Fruit fly (Drosophila melanogaster): ENCODE measurements around the gene Kah.

Gene Kah

DNA sequence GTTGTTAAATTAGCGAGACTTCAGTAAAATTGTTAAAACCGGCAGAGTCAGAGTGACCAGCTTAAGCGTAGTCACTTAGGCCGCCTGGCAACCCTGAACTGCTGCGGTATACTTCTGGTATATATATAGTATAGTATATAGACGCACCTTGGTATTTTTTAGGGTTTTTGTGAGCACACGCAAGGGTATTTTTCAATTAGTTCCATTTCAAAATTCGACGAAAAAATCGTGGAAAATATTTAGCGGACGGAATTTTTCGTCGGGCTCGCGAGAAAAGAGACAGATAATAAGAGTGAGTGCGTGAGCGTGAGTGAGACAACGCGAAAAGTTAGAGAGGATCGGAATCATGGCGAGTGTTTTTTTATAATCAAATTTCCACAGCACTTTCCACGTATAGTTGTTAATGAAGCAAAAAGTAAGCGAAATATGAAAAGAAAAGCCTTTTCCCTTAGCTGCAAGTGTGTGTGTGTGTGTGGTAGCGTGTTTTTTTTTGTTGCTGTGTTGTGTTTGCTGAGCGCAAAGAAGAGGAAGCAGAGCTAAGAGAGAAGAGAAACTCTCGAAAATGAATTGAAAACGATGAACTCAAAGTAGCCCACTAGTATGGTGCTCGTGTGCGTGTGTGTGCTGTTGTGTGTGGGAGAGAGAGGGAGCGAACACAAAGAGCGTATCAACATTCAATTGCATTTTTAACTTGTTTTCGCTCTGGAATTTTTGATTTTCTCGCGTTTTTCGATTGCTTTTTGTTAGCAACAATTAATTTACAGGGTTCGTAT, 46.0 kb downstream of the Kah start, which contains the start of the genes Cypl and Hipk:
Cypl (minus strand) TSS at position 69 of the 773 bp plus-strand sequence.
Hipk (plus strand) TSS at position 198 of the 773 bp plus-strand sequence.
- TF ChIP-seq kay (GFP tag; ENCODE audit: borderline replicate concordance) (no peak), CG12768 (GFP tag; optimal IDR thresholded peaks at IDR 0.05) (peak; percentile 46), CG5204 (GFP tag; optimal IDR thresholded peaks at IDR 0.05) (no peak), CG11617 (GFP tag; optimal IDR thresholded peaks at IDR 0.05) (peak; percentile 76), cnc (optimal IDR thresholded peaks at IDR 0.05) (no peak), Hr96 (GFP tag; optimal IDR thresholded peaks at IDR 0.05) (peak; percentile 15), CG7045 (GFP tag; optimal IDR thresholded peaks at IDR 0.05) (no peak), CG33017 (tag; optimal IDR thresholded peaks at IDR 0.05) (peak; percentile 26), tj (GFP tag; optimal IDR thresholded peaks at IDR 0.05) (peak; percentile 61), CG14711 (tag; optimal IDR thresholded peaks at IDR 0.05) (peak; percentile 93), cic (GFP tag; optimal IDR thresholded peaks at IDR 0.05) (peak; percentile 79), Clk (GFP tag; optimal IDR thresholded peaks at IDR 0.05) (no peak), Crg-1 (GFP tag; optimal IDR thresholded peaks at IDR 0.05) (peak; percentile 64), CG1620 (GFP tag; optimal IDR thresholded peaks at IDR 0.05) (no peak), ovo (GFP tag; optimal IDR thresholded peaks at IDR 0.05) (no peak), Mnt (GFP tag; optimal IDR thresholded peaks at IDR 0.05) (peak; percentile 85), CG7101 (tag; optimal IDR thresholded peaks at IDR 0.05) (peak; percentile 61), bab1 (GFP tag; optimal IDR thresholded peaks at IDR 0.05) (peak; percentile 72), toe (GFP tag; optimal IDR thresholded peaks at IDR 0.05) (no peak), pad (GFP tag; optimal IDR thresholded peaks at IDR 0.05) (peak; percentile 34)

DNA sequence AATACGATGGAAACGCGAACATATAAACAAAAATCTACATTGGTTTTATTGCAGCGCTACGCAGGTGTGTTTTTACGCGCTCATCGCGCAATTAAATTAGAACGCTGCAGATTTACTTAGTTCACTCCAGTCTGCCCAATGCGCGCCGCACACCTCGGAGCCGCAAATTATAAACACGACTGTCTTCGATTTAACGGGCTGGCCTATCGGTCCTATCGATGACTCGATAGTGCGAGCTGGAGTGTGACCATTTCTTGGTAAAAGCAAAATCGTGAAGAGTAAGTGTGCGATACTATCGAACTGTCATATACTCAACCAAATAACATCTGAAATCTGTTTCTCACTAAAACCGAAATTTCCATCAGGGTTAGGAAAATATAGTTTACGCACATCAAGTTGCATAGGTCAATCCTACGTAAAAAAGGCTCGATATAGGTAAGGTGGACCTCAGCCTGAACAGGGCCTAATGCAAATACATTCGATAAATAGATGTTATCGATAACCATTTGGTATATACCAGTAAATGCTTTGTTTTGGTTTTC, 48.6 kb downstream of the Kah start, which contains the start of the genes klar and BORCS6:
klar (minus strand) TSS at position 183 of the 542 bp plus-strand sequence.
BORCS6 (plus strand) TSS at position 420 of the 542 bp plus-strand sequence.
- TF ChIP-seq CG11617 (GFP tag; optimal IDR thresholded peaks at IDR 0.05) = peak; percentile 14
- TF ChIP-seq Crg-1 (GFP tag; optimal IDR thresholded peaks at IDR 0.05) = no peak
- TF ChIP-seq Hr96 (GFP tag; optimal IDR thresholded peaks at IDR 0.05) = peak; percentile 78
- TF ChIP-seq toe (GFP tag; optimal IDR thresholded peaks at IDR 0.05) = no peak
- TF ChIP-seq CG7101 (tag; optimal IDR thresholded peaks at IDR 0.05) = peak; percentile 54
- peak; percentile 46 for TF ChIP-seq CG14711 (tag; optimal IDR thresholded peaks at IDR 0.05)
- peak; percentile 46 for TF ChIP-seq CG1620 (GFP tag; optimal IDR thresholded peaks at IDR 0.05)
- no peak for TF ChIP-seq CG5204 (GFP tag; optimal IDR thresholded peaks at IDR 0.05)
- peak; percentile 40 for TF ChIP-seq tj (GFP tag; optimal IDR thresholded peaks at IDR 0.05)
- TF ChIP-seq cic (GFP tag; optimal IDR thresholded peaks at IDR 0.05) = peak; percentile 35
- TF ChIP-seq CG33017 (tag; optimal IDR thresholded peaks at IDR 0.05) = no peak
- no peak for TF ChIP-seq cnc (optimal IDR thresholded peaks at IDR 0.05)
- peak; percentile 27 for TF ChIP-seq CG7045 (GFP tag; optimal IDR thresholded peaks at IDR 0.05)
- no peak for TF ChIP-seq kay (GFP tag; ENCODE audit: borderline replicate concordance)
- TF ChIP-seq Mnt (GFP tag; optimal IDR thresholded peaks at IDR 0.05) = peak; percentile 73
- peak; percentile 4 for TF ChIP-seq pad (GFP tag; optimal IDR thresholded peaks at IDR 0.05)
- no peak for TF ChIP-seq Clk (GFP tag; optimal IDR thresholded peaks at IDR 0.05)
- no peak for TF ChIP-seq CG12768 (GFP tag; optimal IDR thresholded peaks at IDR 0.05)
- TF ChIP-seq bab1 (GFP tag; optimal IDR thresholded peaks at IDR 0.05) = peak; percentile 72
- TF ChIP-seq ovo (GFP tag; optimal IDR thresholded peaks at IDR 0.05) = peak; percentile 48

DNA sequence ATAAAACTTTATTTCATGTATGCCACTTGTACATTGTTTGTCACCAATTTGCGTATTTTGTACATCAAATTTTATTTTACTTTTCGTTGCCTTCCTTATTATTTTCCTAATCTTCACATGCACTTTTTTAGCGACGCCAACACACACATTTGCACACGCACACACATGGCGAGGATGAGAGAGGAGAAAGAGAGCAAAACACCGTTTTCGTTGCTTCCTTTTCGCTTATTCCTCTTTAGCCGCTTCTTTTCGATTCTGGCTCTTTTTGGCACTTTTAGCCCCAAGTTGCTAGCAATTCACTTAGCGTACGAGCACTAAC, 49.0 kb downstream of the Kah start:
- TF ChIP-seq CG7045 (GFP tag; optimal IDR thresholded peaks at IDR 0.05) (no peak), pad (GFP tag; optimal IDR thresholded peaks at IDR 0.05) (no peak), toe (GFP tag; optimal IDR thresholded peaks at IDR 0.05) (no peak), Crg-1 (GFP tag; optimal IDR thresholded peaks at IDR 0.05) (no peak)

DNA sequence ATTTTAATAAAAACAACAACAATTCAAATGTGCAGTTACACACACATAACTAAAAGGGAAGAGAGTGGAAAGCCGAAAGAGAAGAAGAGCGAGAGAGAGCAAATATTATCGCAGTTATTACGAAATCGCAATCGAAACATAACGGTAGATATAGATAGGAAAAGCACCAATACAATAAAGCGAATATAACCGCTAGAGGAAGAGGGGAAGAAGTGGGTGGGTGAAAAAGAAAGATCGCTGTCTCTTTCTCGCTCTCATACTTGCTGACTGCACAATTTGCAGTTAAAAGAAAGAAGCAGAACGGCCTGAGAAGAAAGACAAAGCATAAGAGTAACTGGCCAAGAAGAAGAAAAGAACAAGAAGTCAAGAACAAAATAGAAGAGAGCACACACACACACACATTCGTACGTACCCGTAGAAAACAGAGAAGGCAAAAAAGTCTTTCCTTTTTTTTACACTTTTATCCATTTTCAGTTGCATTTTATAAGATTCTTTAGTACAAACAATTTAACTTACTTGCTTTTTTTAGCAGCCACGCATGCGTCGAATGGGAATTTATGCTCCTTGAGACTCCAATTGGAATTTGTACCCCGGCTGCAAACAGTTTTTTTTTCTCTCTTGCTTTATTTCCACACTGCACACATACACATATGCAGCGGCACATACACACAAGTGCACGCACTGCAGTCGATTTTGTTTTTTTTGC, 49.5 kb downstream of the Kah start:
- peak; percentile 98 for TF ChIP-seq pad (GFP tag; optimal IDR thresholded peaks at IDR 0.05)
- TF ChIP-seq CG11617 (GFP tag; optimal IDR thresholded peaks at IDR 0.05) = no peak
- TF ChIP-seq cic (GFP tag; optimal IDR thresholded peaks at IDR 0.05) = no peak
- TF ChIP-seq tj (GFP tag; optimal IDR thresholded peaks at IDR 0.05) = peak; percentile 91
- peak; percentile 43 for TF ChIP-seq CG12768 (GFP tag; optimal IDR thresholded peaks at IDR 0.05)
- TF ChIP-seq toe (GFP tag; optimal IDR thresholded peaks at IDR 0.05) = no peak
- no peak for TF ChIP-seq CG5204 (GFP tag; optimal IDR thresholded peaks at IDR 0.05)
- peak; percentile 91 for TF ChIP-seq ovo (GFP tag; optimal IDR thresholded peaks at IDR 0.05)
- TF ChIP-seq CG7045 (GFP tag; optimal IDR thresholded peaks at IDR 0.05) = no peak
- no peak for TF ChIP-seq bab1 (GFP tag; optimal IDR thresholded peaks at IDR 0.05)

DNA sequence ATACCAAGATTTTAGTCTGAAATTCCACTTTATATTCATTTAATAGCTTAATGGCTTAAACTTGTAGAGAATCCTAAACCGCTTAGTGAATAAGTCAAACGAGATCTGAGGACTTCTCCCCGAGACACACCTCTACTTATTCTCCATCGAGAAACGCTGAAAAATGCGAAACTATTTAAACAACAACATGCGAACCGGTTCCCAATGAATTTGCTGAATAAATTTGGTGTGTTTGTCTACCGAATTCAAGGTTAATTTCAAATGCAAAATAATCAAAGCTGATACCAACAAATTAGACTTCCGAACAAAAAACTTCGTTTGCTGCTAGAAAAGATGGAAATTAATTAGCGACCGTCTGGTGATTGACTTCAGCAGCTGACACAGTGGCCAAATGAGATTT, 53.0 kb downstream of the Kah start:
- no peak for TF ChIP-seq CG7045 (GFP tag; optimal IDR thresholded peaks at IDR 0.05)
- TF ChIP-seq cic (GFP tag; optimal IDR thresholded peaks at IDR 0.05) = no peak
- no peak for TF ChIP-seq tj (GFP tag; optimal IDR thresholded peaks at IDR 0.05)
- TF ChIP-seq pad (GFP tag; optimal IDR thresholded peaks at IDR 0.05) = no peak
- TF ChIP-seq kay (GFP tag; ENCODE audit: borderline replicate concordance) = no peak
- TF ChIP-seq CG12768 (GFP tag; optimal IDR thresholded peaks at IDR 0.05) = no peak
- no peak for TF ChIP-seq CG33017 (tag; optimal IDR thresholded peaks at IDR 0.05)
- TF ChIP-seq toe (GFP tag; optimal IDR thresholded peaks at IDR 0.05) = no peak
- no peak for TF ChIP-seq Crg-1 (GFP tag; optimal IDR thresholded peaks at IDR 0.05)

Data from whole organism, adult.